Worm (Caenorhabditis elegans) whole organism, L1 larva: ENCODE measurements around the gene lact-1.

ENCODE experiments used
- C16A3.4 ChIP-seq: fragments of 150-350 bp; optimal IDR thresholded peaks from 2 replicates; lab custom pipeline; 2014; ENCODE audit warnings: missing biosample characterization, missing genetic modification characterization
- aha-1 ChIP-seq: fragments of 150-350 bp; optimal IDR thresholded peaks from 2 replicates; lab custom pipeline; 2014; ENCODE audit warnings: missing biosample characterization, missing genetic modification characterization
- aly-2 ChIP-seq: fragments of 150-350 bp; optimal IDR thresholded peaks from 2 replicates; lab custom pipeline; 2014; ENCODE audit warnings: missing biosample characterization, missing genetic modification characterization
- ceh-8 ChIP-seq: fragments of 200-800 bp; sonication (Bioruptor generic); optimal IDR thresholded peaks from 2 replicates; lab custom pipeline; 2018; ENCODE audit warnings: mild to moderate bottlenecking, missing genetic modification characterization, moderate library complexity, missing compliant biosample characterization
- ceh-82 ChIP-seq, 3 experiments: fragments of 150-350 bp in 1 of 3; sonication (generic microtip) in 2 of 3; optimal IDR thresholded peaks; 2 replicates each; lab custom pipeline; 2014 to 2017; ENCODE audit warnings: missing biosample characterization in 3 of 3, missing genetic modification characterization in 3 of 3
- ceh-90 ChIP-seq: sonication (generic microtip); optimal IDR thresholded peaks from 2 replicates; lab custom pipeline; 2016; ENCODE audit warnings: missing genetic modification characterization, missing compliant biosample characterization
- ces-1 ChIP-seq: fragments of 150-350 bp; optimal IDR thresholded peaks from 2 replicates; lab custom pipeline; 2014; ENCODE audit warnings: missing biosample characterization, missing genetic modification reagents, missing genetic modification characterization
- efl-1 ChIP-seq, 4 experiments: fragments of 150-350 bp; optimal IDR thresholded peaks in 3 of 4; peaks in 1 of 4; 1 replicate in 1 of 4; 2 replicates in 3 of 4; lab custom pipeline; 2014; ENCODE audit warnings: missing biosample characterization in 2 of 4, missing genetic modification characterization in 2 of 4, missing genetic modification reagents in 2 of 4
- efl-3 ChIP-seq: fragments of 200-800 bp; sonication (Bioruptor generic); optimal IDR thresholded peaks from 2 replicates; lab custom pipeline; 2018; ENCODE audit warnings: mild to moderate bottlenecking, missing genetic modification characterization, missing compliant biosample characterization
- egl-27 ChIP-seq, 2 experiments: fragments of 150-350 bp in 1 of 2; sonication (generic microtip); optimal IDR thresholded peaks; 3 replicates each; lab custom pipeline; 2017 to 2018; ENCODE audit warnings: missing biosample characterization in 2 of 2, missing genetic modification characterization in 2 of 2, missing genetic modification reagents in 2 of 2
- elt-2 ChIP-seq: sonication (generic microtip); optimal IDR thresholded peaks from 2 replicates; lab custom pipeline; 2016; ENCODE audit warnings: missing genetic modification characterization, mild to moderate bottlenecking, inconsistent platforms, missing compliant biosample characterization, missing genetic modification reagents
- elt-3 ChIP-seq, 6 experiments: fragments of 150-350 bp in 1 of 6; sonication (generic microtip); optimal IDR thresholded peaks; 2 replicates each; lab custom pipeline; 2017 to 2018; ENCODE audit warnings: missing biosample characterization in 6 of 6, missing genetic modification characterization in 6 of 6, inconsistent platforms in 1 of 6
- ets-5 ChIP-seq: fragments of 200-800 bp; sonication (Bioruptor generic); IDR thresholded peaks from 2 replicates; pipeline ENCODE4 v1.3.6; 2022; ENCODE audit warnings: missing genetic modification characterization, missing compliant biosample characterization
- fkh-10 ChIP-seq: sonication (generic microtip); optimal IDR thresholded peaks from 2 replicates; lab custom pipeline; 2017; ENCODE audit warnings: missing biosample characterization, missing genetic modification reagents, missing genetic modification characterization
- fkh-4 ChIP-seq: sonication (generic microtip); optimal IDR thresholded peaks from 2 replicates; lab custom pipeline; 2016; ENCODE audit warnings: missing compliant biosample characterization, missing genetic modification characterization, borderline replicate concordance
- fos-1 ChIP-seq: fragments of 150-350 bp; optimal IDR thresholded peaks from 2 replicates; lab custom pipeline; 2014; ENCODE audit warnings: missing biosample characterization, missing genetic modification characterization
- grh-1 ChIP-seq: fragments of 200-800 bp; sonication (Bioruptor generic); IDR thresholded peaks from 2 replicates; pipeline ENCODE4 v1.3.6; 2022; ENCODE audit warnings: missing genetic modification reagents, missing genetic modification characterization, missing compliant biosample characterization
- hlh-17 ChIP-seq: fragments of 200-800 bp; sonication (Bioruptor generic); optimal IDR thresholded peaks from 2 replicates; lab custom pipeline; 2018; ENCODE audit warnings: missing genetic modification characterization, mild to moderate bottlenecking, missing compliant biosample characterization, moderate library complexity, borderline replicate concordance
- hpl-2 ChIP-seq: fragments of 150-350 bp; optimal IDR thresholded peaks from 2 replicates; lab custom pipeline; 2014; ENCODE audit warnings: missing biosample characterization, missing genetic modification reagents, missing genetic modification characterization
- isw-1 ChIP-seq: fragments of 200-800 bp; sonication (Bioruptor generic); IDR thresholded peaks from 2 replicates; pipeline ENCODE4 v1.3.6; 2022; ENCODE audit warnings: missing genetic modification characterization, missing compliant biosample characterization
- jun-1 ChIP-seq: fragments of 150-350 bp; optimal IDR thresholded peaks from 2 replicates; lab custom pipeline; 2014; ENCODE audit warnings: missing biosample characterization, missing genetic modification reagents, missing genetic modification characterization
- lin-15B ChIP-seq: fragments of 150-350 bp; sonication (generic microtip); optimal IDR thresholded peaks from 3 replicates; lab custom pipeline; 2014; ENCODE audit warnings: missing biosample characterization, missing genetic modification characterization
- lin-35 ChIP-seq, 2 experiments: fragments of 150-350 bp; optimal IDR thresholded peaks; 2 replicates each; lab custom pipeline; 2014; ENCODE audit warnings: missing biosample characterization in 2 of 2, missing genetic modification characterization in 2 of 2, missing genetic modification reagents in 2 of 2
- lin-39 ChIP-seq: fragments of 150-350 bp; optimal IDR thresholded peaks from 2 replicates; lab custom pipeline; 2014; ENCODE audit warnings: missing biosample characterization, missing genetic modification reagents, missing genetic modification characterization
- lir-3 ChIP-seq: sonication (generic microtip); optimal IDR thresholded peaks from 2 replicates; lab custom pipeline; 2016; ENCODE audit warnings: mild to moderate bottlenecking, missing genetic modification characterization, moderate library complexity, missing compliant biosample characterization; ENCODE audit not compliant: poor library complexity
- mdl-1 ChIP-seq, 2 experiments: fragments of 150-350 bp; optimal IDR thresholded peaks; 2 replicates each; lab custom pipeline; 2014 to 2017; ENCODE audit warnings: missing biosample characterization in 2 of 2, missing genetic modification characterization in 2 of 2, inconsistent platforms in 1 of 2
- mep-1 ChIP-seq: fragments of 150-350 bp; optimal IDR thresholded peaks from 2 replicates; lab custom pipeline; 2014; ENCODE audit warnings: missing biosample characterization, missing genetic modification characterization
- nhr-19 ChIP-seq: fragments of 200-800 bp; sonication (Bioruptor generic); conservative IDR thresholded peaks from 2 replicates; pipeline ENCODE4 v1.3.6; 2022; ENCODE audit warnings: missing genetic modification characterization, missing compliant biosample characterization
- nhr-237 ChIP-seq: fragments of 150-350 bp; optimal IDR thresholded peaks from 2 replicates; lab custom pipeline; 2014; ENCODE audit warnings: missing biosample characterization, missing genetic modification characterization
- nhr-71 ChIP-seq: sonication (generic microtip); optimal IDR thresholded peaks from 2 replicates; lab custom pipeline; 2016; ENCODE audit warnings: mild to moderate bottlenecking, missing genetic modification characterization, moderate library complexity, missing compliant biosample characterization
- nhr-90 ChIP-seq: sonication (generic microtip); optimal IDR thresholded peaks from 2 replicates; lab custom pipeline; 2016; ENCODE audit warnings: mild to moderate bottlenecking, missing genetic modification characterization, missing compliant biosample characterization; ENCODE audit not compliant: poor library complexity
- pag-3 ChIP-seq: sonication (generic microtip); optimal IDR thresholded peaks from 2 replicates; lab custom pipeline; 2017; ENCODE audit warnings: missing genetic modification characterization, mild to moderate bottlenecking, missing compliant biosample characterization, antibody characterized with exemption, borderline replicate concordance; ENCODE audit not compliant: insufficient read depth
- pax-3 ChIP-seq: fragments of 200-800 bp; sonication (Bioruptor generic); optimal IDR thresholded peaks from 2 replicates; lab custom pipeline; 2018; ENCODE audit warnings: mild to moderate bottlenecking, missing genetic modification characterization, moderate library complexity, missing compliant biosample characterization
- pqm-1 ChIP-seq: sonication (generic microtip); optimal IDR thresholded peaks from 3 replicates; lab custom pipeline; 2017; ENCODE audit warnings: missing biosample characterization, missing genetic modification characterization
- rnt-1 ChIP-seq: sonication (generic microtip); optimal IDR thresholded peaks from 2 replicates; lab custom pipeline; 2016; ENCODE audit warnings: mild to moderate bottlenecking, missing genetic modification characterization, moderate library complexity, missing compliant biosample characterization
- sox-4 ChIP-seq: sonication (generic microtip); optimal IDR thresholded peaks from 2 replicates; lab custom pipeline; 2016; ENCODE audit warnings: missing genetic modification characterization, missing compliant biosample characterization
- sptf-1 ChIP-seq: fragments of 150-350 bp; optimal IDR thresholded peaks from 2 replicates; lab custom pipeline; 2014; ENCODE audit warnings: missing biosample characterization, missing genetic modification characterization
- sup-37 ChIP-seq: fragments of 200-800 bp; sonication (Bioruptor generic); optimal IDR thresholded peaks from 2 replicates; lab custom pipeline; 2018; ENCODE audit warnings: mild to moderate bottlenecking, missing genetic modification characterization, missing compliant biosample characterization
- unc-130 ChIP-seq: fragments of 150-350 bp; optimal IDR thresholded peaks from 2 replicates; lab custom pipeline; 2017; ENCODE audit warnings: missing biosample characterization, missing genetic modification characterization, inconsistent platforms
- unc-62 ChIP-seq: fragments of 150-350 bp; optimal IDR thresholded peaks from 2 replicates; lab custom pipeline; 2014; ENCODE audit warnings: missing biosample characterization, missing genetic modification reagents, missing genetic modification characterization
- unc-86 ChIP-seq: sonication (generic microtip); optimal IDR thresholded peaks from 2 replicates; lab custom pipeline; 2016; ENCODE audit warnings: missing genetic modification characterization, missing compliant biosample characterization
- unc-98 ChIP-seq: fragments of 200-800 bp; sonication (Bioruptor generic); IDR thresholded peaks from 2 replicates; pipeline ENCODE4 v1.3.6; 2022; ENCODE audit warnings: missing genetic modification characterization, missing compliant biosample characterization
- vab-15 ChIP-seq: sonication (generic microtip); optimal IDR thresholded peaks from 2 replicates; lab custom pipeline; 2017; ENCODE audit warnings: missing genotype, mild to moderate bottlenecking, missing genetic modification characterization, missing compliant biosample characterization
- xbp-1 ChIP-seq: sonication (generic microtip); optimal IDR thresholded peaks from 2 replicates; lab custom pipeline; 2016; ENCODE audit warnings: missing genetic modification characterization, missing compliant biosample characterization
- zag-1 ChIP-seq: fragments of 150-350 bp; optimal IDR thresholded peaks from 2 replicates; lab custom pipeline; 2014; ENCODE audit warnings: missing biosample characterization, missing genetic modification characterization
- zip-4 ChIP-seq: fragments of 200-800 bp; sonication (Bioruptor generic); optimal IDR thresholded peaks from 2 replicates; lab custom pipeline; 2018; ENCODE audit warnings: mild to moderate bottlenecking, missing genetic modification characterization, moderate library complexity, missing compliant biosample characterization
- ztf-11 ChIP-seq, 2 experiments: sonication (generic microtip); optimal IDR thresholded peaks; 2 replicates each; lab custom pipeline; 2016 to 2017; ENCODE audit warnings: missing genetic modification characterization in 2 of 2, missing biosample characterization in 1 of 2, missing compliant biosample characterization in 1 of 2
- ztf-4 ChIP-seq: fragments of 150-350 bp; optimal IDR thresholded peaks from 2 replicates; lab custom pipeline; 2014; ENCODE audit warnings: missing biosample characterization, missing genetic modification characterization

Gene lact-1

ce11 chrX:7254558-7254957 lies 5.6 kb downstream of the lact-1 start, which contains the start of gene F46H5.4 (continued):
- TF ChIP-seq rnt-1 (tag; lab: Kevin White, UChicago) (peak; percentile 39), efl-1 (optimal IDR thresholded peaks at IDR 0.05; lab: Kevin White, UChicago) (no peak), efl-1 (GFP tag; optimal IDR thresholded peaks at IDR 0.05 in 1 of 2; lab: Kevin White, UChicago) (no peak), unc-130 (tag; lab: Kevin White, UChicago) (no peak), C16A3.4 (tag; lab: Kevin White, UChicago) (peak; percentile 29), pax-3 (tag; lab: Kevin White, UChicago) (no peak), jun-1 (tag; lab: Kevin White, UChicago) (no peak), zag-1 (tag; lab: Kevin White, UChicago) (no peak), nhr-71 (tag; lab: Kevin White, UChicago) (peak; percentile 39), ztf-4 (no peak), nhr-237 (tag; lab: Kevin White, UChicago) (no peak), pqm-1 (tag; lab: Kevin White, UChicago) (no peak), xbp-1 (tag; lab: Kevin White, UChicago) (peak; percentile 26), sptf-1 (tag; lab: Kevin White, UChicago) (no peak), ceh-8 (GFP tag; lab: Kevin White, UChicago) (no peak), unc-86 (tag; lab: Kevin White, UChicago) (no peak), ztf-11 (tag; optimal IDR thresholded peaks at IDR 0.05; lab: Kevin White, UChicago) (no peak), isw-1 (no peak), fos-1 (tag; lab: Kevin White, UChicago) (no peak), zip-4 (GFP tag; lab: Kevin White, UChicago) (no peak), unc-62 (GFP tag; lab: Kevin White, UChicago) (no peak), sox-4 (tag; lab: Kevin White, UChicago) (no peak), hpl-2 (GFP tag; lab: Kevin White, UChicago) (no peak), lin-35 (GFP tag; optimal IDR thresholded peaks at IDR 0.05; lab: Kevin White, UChicago) (peak in 1 of 2 experiments; percentile 32), ces-1 (GFP tag; lab: Kevin White, UChicago) (no peak), mep-1 (tag; lab: Kevin White, UChicago) (no peak), ceh-90 (tag; lab: Kevin White, UChicago) (no peak)

- TF ChIP-seq grh-1 (no peak), hpl-2 (GFP tag; lab: Kevin White, UChicago) (no peak), lin-35 (GFP tag; optimal IDR thresholded peaks at IDR 0.05; lab: Kevin White, UChicago) (peak in 1 of 2 experiments; percentile 48), aly-2 (tag; lab: Kevin White, UChicago) (no peak), ets-5 (GFP tag; lab: Robert Waterston, UW) (no peak), nhr-90 (tag; lab: Kevin White, UChicago) (peak; percentile 28), efl-3 (GFP tag; lab: Kevin White, UChicago) (no peak), efl-1 (optimal IDR thresholded peaks at IDR 0.05; lab: Kevin White, UChicago) (no peak), efl-1 (GFP tag; optimal IDR thresholded peaks at IDR 0.05 in 1 of 2; lab: Kevin White, UChicago) (peak in 1 of 2 experiments; percentile 32), mdl-1 (tag; optimal IDR thresholded peaks at IDR 0.05; lab: Kevin White, UChicago) (no peak), fkh-4 (tag; lab: Kevin White, UChicago) (no peak), egl-27 (tag; optimal IDR thresholded peaks at IDR 0.05; lab: Kevin White, UChicago) (no peak), lin-15B (no peak), hlh-17 (GFP tag; lab: Kevin White, UChicago) (no peak), elt-3 (tag; optimal IDR thresholded peaks at IDR 0.05; lab: Kevin White, UChicago) (peak in 1 of 6 experiments; percentile 10), aha-1 (tag; lab: Kevin White, UChicago) (no peak), nhr-19 (GFP tag; lab: Robert Waterston, UW) (no peak), isw-1 (no peak), lin-39 (tag; lab: Kevin White, UChicago) (no peak), fos-1 (tag; lab: Kevin White, UChicago) (no peak), unc-62 (GFP tag; lab: Kevin White, UChicago) (no peak), C16A3.4 (tag; lab: Kevin White, UChicago) (no peak), rnt-1 (tag; lab: Kevin White, UChicago) (no peak), nhr-237 (tag; lab: Kevin White, UChicago) (no peak), ceh-8 (GFP tag; lab: Kevin White, UChicago) (no peak), ceh-82 (tag; optimal IDR thresholded peaks at IDR 0.05; lab: Kevin White, UChicago) (no peak), sup-37 (GFP tag; lab: Kevin White, UChicago) (no peak), lir-3 (tag; lab: Kevin White, UChicago) (no peak), ztf-11 (tag; optimal IDR thresholded peaks at IDR 0.05; lab: Kevin White, UChicago) (no peak), pag-3 (tag; lab: Kevin White, UChicago) (no peak), elt-2 (tag; lab: Kevin White, UChicago) (peak; percentile 90), unc-98 (GFP tag; lab: Robert Waterston, UW) (no peak), fkh-10 (no peak), vab-15 (no peak)
These were observed 15.4 kb downstream of the lact-1 start for ce11 chrX:7244756-7245155.
